Worm (Caenorhabditis elegans) whole organism, L4/young adult: ENCODE results near the gene nhr-219.

Experiments
- W03F9.2 ChIP-seq: fragments of 150-350 bp; optimal IDR thresholded peaks from 2 replicates; lab custom pipeline; 2014; ENCODE audit warnings: missing biosample characterization, missing genetic modification characterization
- dao-5 ChIP-seq: sonication (generic microtip); optimal IDR thresholded peaks from 2 replicates; lab custom pipeline; 2016; ENCODE audit warnings: missing genotype, missing genetic modification characterization, moderate library complexity, missing compliant biosample characterization
- him-1 ChIP-seq: sonication (generic microtip); optimal IDR thresholded peaks from 2 replicates; lab custom pipeline; 2016; ENCODE audit warnings: missing genotype, missing genetic modification reagents, missing genetic modification characterization, missing compliant biosample characterization

The nhr-219 gene

DNA sequence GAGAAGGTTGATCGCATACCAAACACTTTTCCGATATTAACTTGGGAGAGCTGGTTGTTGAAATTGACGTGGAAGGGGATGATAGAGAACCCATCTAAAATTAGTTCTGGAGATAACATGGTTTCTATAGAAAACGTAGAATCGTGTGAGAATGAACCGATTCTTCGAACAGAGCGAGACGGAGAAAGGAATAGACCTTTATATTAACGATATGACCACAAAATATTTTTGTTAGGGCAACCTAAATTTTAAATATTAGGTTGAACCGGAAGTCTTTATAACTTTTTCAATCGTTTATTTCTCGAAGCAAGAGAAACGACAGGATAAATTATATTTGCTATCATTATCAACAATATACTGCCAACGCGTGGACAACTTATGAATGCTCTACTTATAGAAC is at the start of gene nhr-219:
TSS of gene nhr-219 (minus strand) at position 101 of the 400 bp plus-strand sequence.
- no peak for TF ChIP-seq W03F9.2
- no peak for TF ChIP-seq dao-5 (tag; lab: Kevin White, UChicago)
- TF ChIP-seq him-1 (tag; lab: Kevin White, UChicago), result no peak

DNA sequence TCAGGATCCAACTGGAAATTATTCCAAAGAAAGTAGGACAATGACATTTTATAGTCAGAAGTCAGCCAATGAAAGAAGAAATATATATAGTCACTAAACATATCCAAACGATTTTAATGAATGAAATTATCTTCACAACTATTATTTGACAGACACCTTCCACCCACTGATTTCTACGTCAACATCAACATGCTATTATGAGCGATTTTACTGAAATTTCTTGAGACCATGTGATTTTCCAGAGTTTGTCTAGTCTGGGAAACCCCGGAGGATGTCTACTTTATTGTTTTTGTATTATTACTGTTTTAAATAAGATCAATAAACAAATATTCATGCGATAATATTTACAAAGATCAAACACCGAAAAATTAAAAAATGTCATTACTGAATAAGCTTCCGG is 49.6 kb upstream of the nhr-219 start, which contains the start of gene srt-18:
TSS of gene srt-18 (minus strand) at position 101 of the 400 bp plus-strand sequence.
- TF ChIP-seq W03F9.2 (no peak), him-1 (tag; lab: Kevin White, UChicago) (no peak), dao-5 (tag; lab: Kevin White, UChicago) (no peak)

DNA sequence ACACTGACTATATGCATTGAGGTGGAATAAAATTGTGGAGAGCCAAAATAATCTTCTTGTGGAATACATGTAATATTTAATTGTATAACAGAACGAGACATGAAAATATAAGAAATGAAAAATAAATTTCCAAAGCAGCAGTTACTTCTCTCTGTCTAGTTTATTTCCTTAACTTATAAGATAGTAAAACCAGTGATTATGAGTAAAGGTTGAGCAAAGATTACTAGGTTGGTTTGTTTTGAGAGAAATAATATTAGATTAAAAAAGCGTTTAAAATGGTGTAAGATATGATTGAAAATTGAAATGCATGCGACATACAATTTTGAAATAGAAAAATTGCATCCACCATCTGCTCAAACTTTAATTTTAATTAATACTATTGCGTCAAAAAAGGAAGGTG is 47.8 kb upstream of the nhr-219 start, which contains the start of gene srh-201:
TSS of gene srh-201 (minus strand) at position 101 of the 400 bp plus-strand sequence.
- no peak for TF ChIP-seq dao-5 (tag; lab: Kevin White, UChicago)
- no peak for TF ChIP-seq him-1 (tag; lab: Kevin White, UChicago)
- TF ChIP-seq W03F9.2, result no peak

ce11 chrV:9009175-9009574 is 43.2 kb upstream of the nhr-219 start, which contains the start of gene srx-2:
Gene srx-2, plus strand, starts transcription at chrV:9009475.
- TF ChIP-seq W03F9.2 (no peak), dao-5 (tag; lab: Kevin White, UChicago) (no peak), him-1 (tag; lab: Kevin White, UChicago) (no peak)

DNA sequence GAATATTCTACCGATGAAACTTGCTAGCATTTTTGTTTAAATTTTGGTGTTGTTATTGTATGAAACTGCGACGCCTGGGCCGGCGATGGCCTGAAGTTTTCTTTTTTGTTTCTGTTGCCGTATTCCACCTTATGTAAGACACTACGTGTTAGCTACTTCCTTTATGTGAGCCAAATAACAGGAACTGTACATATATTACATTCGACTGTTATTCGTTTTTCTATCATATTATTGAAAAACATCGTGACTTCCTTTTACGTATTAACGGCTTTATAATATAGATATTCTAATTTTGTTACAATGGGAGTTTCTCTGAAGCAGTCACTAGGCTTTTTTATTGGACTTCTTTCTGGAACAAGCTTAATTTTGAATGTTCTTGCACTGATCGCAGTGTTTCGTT is 39.3 kb upstream of the nhr-219 start, which contains the start of gene srx-3:
TSS of gene srx-3 (plus strand) at position 301 of the 400 bp plus-strand sequence.
- no peak for TF ChIP-seq W03F9.2
- TF ChIP-seq him-1 (tag; lab: Kevin White, UChicago), result no peak
- no peak for TF ChIP-seq dao-5 (tag; lab: Kevin White, UChicago)

DNA sequence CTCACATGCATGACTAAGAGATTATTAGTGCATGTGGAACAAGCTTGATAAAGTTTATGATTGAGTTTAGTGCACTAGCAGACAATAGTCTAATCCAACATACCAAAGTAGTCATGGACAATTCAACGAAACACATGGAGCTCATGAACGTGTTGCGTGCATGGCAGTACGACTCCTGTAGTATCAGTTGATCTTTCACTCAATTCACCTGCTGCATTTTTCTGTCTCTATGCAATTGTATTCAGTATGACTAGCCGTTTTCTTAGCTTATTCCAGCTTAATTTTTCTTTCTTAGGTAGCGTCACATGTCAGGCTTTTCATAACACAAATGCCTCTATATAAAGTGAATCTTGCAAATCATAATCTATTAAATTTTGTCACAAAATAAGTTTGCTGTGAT is 37.3 kb upstream of the nhr-219 start, which contains the start of gene srx-1:
TSS of gene srx-1 (plus strand) at position 382 of the 400 bp plus-strand sequence.
- no peak for TF ChIP-seq W03F9.2
- no peak for TF ChIP-seq him-1 (tag; lab: Kevin White, UChicago)
- no peak for TF ChIP-seq dao-5 (tag; lab: Kevin White, UChicago)

DNA sequence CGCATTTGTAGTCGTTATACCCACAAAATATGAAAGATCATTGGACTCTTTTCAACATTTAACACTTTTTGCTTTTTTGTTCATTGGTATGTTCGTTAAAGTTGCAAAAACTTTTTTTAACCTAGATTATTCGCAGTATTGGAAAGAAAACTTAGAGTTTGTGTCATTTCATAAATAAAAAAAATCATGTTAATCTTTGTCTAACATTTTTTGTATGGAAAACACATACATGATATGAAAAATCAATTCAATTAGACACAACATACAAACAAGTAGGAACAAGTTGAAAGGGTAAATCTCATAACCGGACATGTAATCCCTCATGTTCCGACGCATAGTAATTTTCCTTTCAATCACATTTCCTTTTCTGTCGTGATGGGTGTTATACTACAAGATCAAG is 35.2 kb upstream of the nhr-219 start, which contains the start of gene F59E11.2:
TSS of gene F59E11.2 (plus strand) at position 301 of the 400 bp plus-strand sequence.
- TF ChIP-seq dao-5 (tag; lab: Kevin White, UChicago), result no peak
- no peak for TF ChIP-seq him-1 (tag; lab: Kevin White, UChicago)
- TF ChIP-seq W03F9.2, result no peak

ce11 chrV:8994801-8995200 is 28.8 kb upstream of the nhr-219 start, which contains the start of gene F59E11.5:
Gene F59E11.5, plus strand, starts transcription at chrV:8995101.
- TF ChIP-seq dao-5 (tag; lab: Kevin White, UChicago), result no peak
- no peak for TF ChIP-seq W03F9.2
- no peak for TF ChIP-seq him-1 (tag; lab: Kevin White, UChicago)

ce11 chrV:8994272-8994671 is 28.3 kb upstream of the nhr-219 start:
- TF ChIP-seq him-1 (tag; lab: Kevin White, UChicago) (no peak), W03F9.2 (no peak), dao-5 (tag; lab: Kevin White, UChicago) (no peak)

DNA sequence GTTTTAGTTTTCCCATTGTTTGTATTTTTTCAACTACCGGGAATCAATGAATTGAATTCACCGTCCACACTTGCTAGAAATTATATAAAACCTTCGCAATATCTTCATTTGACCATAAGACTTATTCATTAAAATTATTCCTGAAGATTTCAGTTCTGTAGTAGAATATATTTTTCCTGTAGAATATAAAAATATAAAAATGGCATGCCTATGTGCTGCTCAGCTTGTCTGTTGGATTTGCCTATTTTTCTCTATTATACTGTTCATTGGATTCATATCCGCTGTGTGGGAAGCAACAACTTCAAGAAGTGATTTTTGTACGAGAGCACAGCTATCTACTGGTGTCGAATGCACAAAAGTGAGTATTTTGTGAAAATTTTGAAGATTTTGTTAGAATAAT is 25.7 kb upstream of the nhr-219 start, which contains the start of gene F59E11.6:
TSS of gene F59E11.6 (plus strand) at position 111 of the 400 bp plus-strand sequence.
- TF ChIP-seq W03F9.2 (no peak), dao-5 (tag; lab: Kevin White, UChicago) (no peak), him-1 (tag; lab: Kevin White, UChicago) (no peak)

ce11 chrV:8990194-8990649 is 24.2 kb upstream of the nhr-219 start, which contains the start of gene F59E11.7:
Gene F59E11.7, plus strand, starts transcription at chrV:8990244.
- no peak for TF ChIP-seq dao-5 (tag; lab: Kevin White, UChicago)
- TF ChIP-seq W03F9.2, result no peak
- no peak for TF ChIP-seq him-1 (tag; lab: Kevin White, UChicago)

DNA sequence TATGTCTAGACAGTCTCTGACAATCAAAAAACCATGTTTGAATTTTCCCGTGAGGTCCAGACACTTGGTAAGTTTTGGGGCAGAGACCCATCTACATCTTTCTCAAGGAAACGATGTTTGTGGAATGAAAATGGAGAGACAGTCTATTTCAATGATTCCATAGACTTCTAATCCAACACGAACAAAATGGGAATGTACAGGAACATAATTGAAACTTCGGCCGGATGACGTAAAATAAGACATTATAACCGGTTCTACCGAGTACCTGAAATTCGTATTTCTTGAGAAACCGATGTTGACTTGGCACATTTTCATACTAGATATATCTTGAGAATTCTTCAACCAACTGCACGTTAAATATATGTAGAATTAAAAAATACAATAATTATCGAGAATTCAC is 22.1 kb upstream of the nhr-219 start, which contains the start of gene str-87:
TSS of gene str-87 (minus strand) at position 101 of the 400 bp plus-strand sequence.
- TF ChIP-seq him-1 (tag; lab: Kevin White, UChicago) (no peak), W03F9.2 (no peak), dao-5 (tag; lab: Kevin White, UChicago) (no peak)

- TF ChIP-seq dao-5 (tag; lab: Kevin White, UChicago) (no peak), W03F9.2 (no peak), him-1 (tag; lab: Kevin White, UChicago) (no peak)
Measured at ce11 chrV:8985740-8986139, 19.8 kb upstream of the nhr-219 start, which contains the start of gene str-85. Gene str-85, minus strand, starts transcription at chrV:8985840.

DNA sequence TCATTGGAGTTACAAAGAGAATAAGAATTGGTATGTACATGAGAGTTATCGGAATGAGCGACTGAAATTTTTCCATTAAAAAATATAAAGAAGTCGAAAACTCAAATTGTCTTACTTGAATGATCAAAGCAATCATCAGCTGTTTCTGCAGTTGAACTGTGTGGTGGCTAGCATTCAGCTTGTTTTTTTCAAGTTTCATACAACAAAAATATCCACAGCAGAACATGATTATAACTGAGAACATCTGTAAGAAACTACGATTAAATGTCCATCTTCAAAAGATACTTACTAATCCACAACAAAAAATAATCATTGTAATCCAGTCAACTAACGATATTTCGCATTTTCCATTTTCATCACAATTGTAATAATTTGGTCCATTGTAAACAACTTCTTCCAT is 18.8 kb upstream of the nhr-219 start:
- TF ChIP-seq W03F9.2 (no peak), dao-5 (tag; lab: Kevin White, UChicago) (no peak), him-1 (tag; lab: Kevin White, UChicago) (no peak)
